Fruit fly (Drosophila melanogaster): ENCODE measurements around the gene 14-3-3epsilon.

14-3-3epsilon gene

DNA sequence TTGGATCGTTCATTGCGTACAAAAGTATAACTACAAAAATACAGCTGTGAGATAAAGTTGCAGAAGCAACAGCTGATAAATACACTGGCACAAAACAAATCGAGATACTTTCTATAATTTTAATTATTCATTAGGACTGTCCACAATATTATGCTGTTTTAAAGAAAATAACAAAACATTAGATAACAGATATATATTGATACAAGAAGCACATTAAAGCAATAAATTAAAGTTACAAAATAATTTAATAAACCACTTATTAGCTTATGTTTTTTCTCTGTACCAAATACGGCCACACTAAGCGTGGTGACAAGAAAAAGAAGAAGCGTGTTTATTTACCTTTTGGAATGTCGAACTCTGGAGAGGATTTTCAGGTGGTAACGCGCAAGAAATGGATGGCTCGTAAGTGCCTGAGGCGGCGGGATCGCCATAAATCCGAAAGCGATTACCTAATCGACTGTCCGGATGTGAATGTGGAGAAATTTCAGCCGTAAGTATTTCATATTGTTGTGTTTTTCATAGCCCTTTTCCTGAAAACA, 22.1 kb upstream of the 14-3-3epsilon start, which contains the start of the genes CG7988 and CG7183 (continued):
- TF ChIP-seq CG11294 (GFP tag; IDR thresholded peaks at IDR 0.05) (peak; percentile 97), CG34406 (GFP tag; optimal IDR thresholded peaks at IDR 0.05) (peak; percentile 98), Eip78C (GFP tag) (peak; percentile 99), salr (GFP tag; optimal IDR thresholded peaks at IDR 0.05) (peak; percentile 92 to 97), Hr4 (GFP tag; optimal IDR thresholded peaks at IDR 0.05) (peak; percentile 98), Sox15 (GFP tag; optimal IDR thresholded peaks at IDR 0.05) (peak; percentile 97), esn (GFP tag; optimal IDR thresholded peaks at IDR 0.05) (peak; percentile 99), topi (GFP tag; optimal IDR thresholded peaks at IDR 0.05) (peak; percentile 98), eg (GFP tag; IDR thresholded peaks at IDR 0.05) (peak; percentile 99), CG8119 (GFP tag; IDR thresholded peaks at IDR 0.05) (peak; percentile 97), Ets96B (tag; optimal IDR thresholded peaks at IDR 0.05) (peak; percentile 98), CG6854 (GFP tag; optimal IDR thresholded peaks at IDR 0.05) (peak; percentile 84), Eip93F (GFP tag; optimal IDR thresholded peaks at IDR 0.05) (peak; percentile 82), Eip75B (GFP tag; optimal IDR thresholded peaks at IDR 0.05) (peak; percentile 98)

- TF ChIP-seq Hr38 (GFP tag; optimal IDR thresholded peaks at IDR 0.05) (no peak), eg (GFP tag; IDR thresholded peaks at IDR 0.05) (no peak), fkh (GFP tag; optimal IDR thresholded peaks at IDR 0.05) (peak; percentile 64), CG11902 (GFP tag; optimal IDR thresholded peaks at IDR 0.05) (peak; percentile 15), CG3919 (GFP tag; optimal IDR thresholded peaks at IDR 0.05) (peak; percentile 53), CG9139 (GFP tag; optimal IDR thresholded peaks at IDR 0.05) (no peak), CG32006 (GFP tag; optimal IDR thresholded peaks at IDR 0.05) (no peak), fd85E (GFP tag; optimal IDR thresholded peaks at IDR 0.05) (no peak), Ets96B (tag; optimal IDR thresholded peaks at IDR 0.05) (peak; percentile 58), Hr4 (GFP tag; optimal IDR thresholded peaks at IDR 0.05) (no peak), fd59A (GFP tag; optimal IDR thresholded peaks at IDR 0.05) (no peak), OdsH (GFP tag; optimal IDR thresholded peaks at IDR 0.05) (peak; percentile 63), Ets21C (GFP tag; optimal IDR thresholded peaks at IDR 0.05) (peak; percentile 2), acj6 (GFP tag; optimal IDR thresholded peaks at IDR 0.05) (peak; percentile 44), pdm3 (GFP tag; optimal IDR thresholded peaks at IDR 0.05) (no peak), CG8319 (GFP tag; optimal IDR thresholded peaks at IDR 0.05) (peak; percentile 32), svp (GFP tag) (peak; percentile 73), CG8119 (GFP tag; IDR thresholded peaks at IDR 0.05) (0 out of 3 replicates have a peak, but pooled peaks have one; percentile 19), CG6163 (GFP tag; IDR thresholded peaks at IDR 0.05) (no peak), CG11762 (GFP tag; optimal IDR thresholded peaks at IDR 0.05; ENCODE audit: insufficient read depth) (peak; percentile 46), esn (GFP tag; optimal IDR thresholded peaks at IDR 0.05) (peak; percentile 65), CG6792 (GFP tag; optimal IDR thresholded peaks at IDR 0.05) (peak; percentile 33), CG8632 (GFP tag; optimal IDR thresholded peaks at IDR 0.05) (peak; percentile 65), Sox14 (GFP tag; optimal IDR thresholded peaks at IDR 0.05) (peak; percentile 33), ss (GFP tag; optimal IDR thresholded peaks at IDR 0.05) (peak in 1 of 2 experiments; percentile 14), topi (GFP tag; optimal IDR thresholded peaks at IDR 0.05) (peak; percentile 31), Eip78C (GFP tag) (peak; percentile 73), dsx (GFP tag; optimal IDR thresholded peaks at IDR 0.05; ENCODE audit: poor library complexity, severe bottlenecking) (peak; percentile 55), CG3032 (tag; optimal IDR thresholded peaks at IDR 0.05) (peak; percentile 65), achi (GFP tag; optimal IDR thresholded peaks at IDR 0.05) (peak; percentile 66), Sox15 (GFP tag; optimal IDR thresholded peaks at IDR 0.05) (peak; percentile 13), Smox (GFP tag; optimal IDR thresholded peaks at IDR 0.05) (no peak), cyc (GFP tag; optimal IDR thresholded peaks at IDR 0.05) (peak; percentile 30), CG10631 (GFP tag; optimal IDR thresholded peaks at IDR 0.05) (peak; percentile 65), lz (GFP tag; optimal IDR thresholded peaks at IDR 0.05) (peak; percentile 41), CG34406 (GFP tag; optimal IDR thresholded peaks at IDR 0.05) (peak; percentile 68), vri (GFP tag; optimal IDR thresholded peaks at IDR 0.05) (peak; percentile 32), Gug (GFP tag; IDR thresholded peaks at IDR 0.05) (no peak), CG6854 (GFP tag; optimal IDR thresholded peaks at IDR 0.05) (peak; percentile 6), net (GFP tag; optimal IDR thresholded peaks at IDR 0.05) (peak; percentile 21), CG31627 (GFP tag; optimal IDR thresholded peaks at IDR 0.05) (peak; percentile 42)
These were observed 18.9 kb upstream of the 14-3-3epsilon start, which contains the start of the genes mTerf5 and Non3 for dm6 chr3R:18223434-18223833. mTerf5 (minus strand) TSS chr3R:18223682. Non3 (plus strand) TSS chr3R:18223722.

Data from whole organism, prepupa.